Fruit fly (Drosophila melanogaster) whole organism, embryonic: ENCODE data around the gene CG6724.
A peak's percentile ranks its signal among the peaks of the same experiment; 100 is the strongest.

Source experiments
- BEAF-32 ChIP-seq: fragments of 200-800 bp; sonication (Bioruptor generic); optimal IDR thresholded peaks from 3 replicates; lab custom pipeline; 2017; ENCODE audit warnings: missing biosample characterization, missing genetic modification characterization, mild to moderate bottlenecking, moderate library complexity, missing genetic modification reagents
- CG10431 ChIP-seq: fragments of 200-800 bp; sonication (Bioruptor generic); optimal IDR thresholded peaks from 3 replicates; lab custom pipeline; 2018; ENCODE audit warnings: missing biosample characterization, mild to moderate bottlenecking, missing genetic modification characterization
- CG10959 ChIP-seq: fragments of 200-800 bp; sonication (Bioruptor generic); IDR thresholded peaks from 2 replicates; pipeline ENCODE4 v1.3.6; 2022; ENCODE audit warnings: missing biosample characterization, missing genetic modification characterization
- CG12104 ChIP-seq: fragments of 200-800 bp; sonication (Bioruptor generic); optimal IDR thresholded peaks from 3 replicates; lab custom pipeline; 2016; ENCODE audit warnings: missing biosample characterization, missing genetic modification characterization
- CG15696 ChIP-seq: fragments of 200-800 bp; sonication (Bioruptor generic); optimal IDR thresholded peaks from 2 replicates; lab custom pipeline; 2019; ENCODE audit warnings: missing biosample characterization, mild to moderate bottlenecking, missing genetic modification characterization, moderate library complexity
- CG2116 ChIP-seq: fragments of 200-800 bp; sonication (Bioruptor generic); optimal IDR thresholded peaks from 3 replicates; lab custom pipeline; 2018; ENCODE audit warnings: missing biosample characterization, mild to moderate bottlenecking, missing genetic modification characterization
- CG2120 ChIP-seq: fragments of 200-800 bp; sonication (Bioruptor generic); optimal IDR thresholded peaks from 3 replicates; lab custom pipeline; 2016; ENCODE audit warnings: missing biosample characterization, missing genetic modification characterization
- CG2875 ChIP-seq: fragments of 200-800 bp; sonication (Bioruptor generic); optimal IDR thresholded peaks from 2 replicates; lab custom pipeline; 2017; ENCODE audit warnings: missing biosample characterization, mild to moderate bottlenecking, missing genetic modification characterization, missing genetic modification reagents
- CG3065 ChIP-seq: fragments of 200-800 bp; sonication (Bioruptor generic); optimal IDR thresholded peaks from 2 replicates; lab custom pipeline; 2016; ENCODE audit warnings: missing biosample characterization, missing genetic modification characterization
- CG31224 ChIP-seq: fragments of 200-800 bp; sonication (Bioruptor generic); IDR thresholded peaks from 2 replicates; pipeline ENCODE4 v1.3.6; 2022; ENCODE audit warnings: missing biosample characterization, missing genetic modification characterization
- CG31388 ChIP-seq: fragments of 200-800 bp; sonication (Bioruptor generic); optimal IDR thresholded peaks from 2 replicates; lab custom pipeline; 2016; ENCODE audit warnings: missing biosample characterization, missing genetic modification characterization
- CG31441 ChIP-seq: fragments of 200-800 bp; sonication (Bioruptor generic); IDR thresholded peaks from 2 replicates; pipeline ENCODE4 v1.3.6; 2022; ENCODE audit warnings: missing biosample characterization, missing genetic modification characterization
- CG3163 ChIP-seq: fragments of 200-800 bp; sonication (Bioruptor generic); optimal IDR thresholded peaks from 3 replicates; lab custom pipeline; 2016; ENCODE audit warnings: missing biosample characterization, missing genetic modification characterization
- CG33213 ChIP-seq: fragments of 200-800 bp; sonication (Bioruptor generic); optimal IDR thresholded peaks from 3 replicates; lab custom pipeline; 2016; ENCODE audit warnings: missing biosample characterization, missing genetic modification characterization
- CG33557 ChIP-seq: fragments of 200-800 bp; sonication (Bioruptor generic); optimal IDR thresholded peaks from 2 replicates; lab custom pipeline; 2019; ENCODE audit warnings: missing biosample characterization, mild to moderate bottlenecking, missing genetic modification characterization, moderate library complexity
- CG34224 ChIP-seq: fragments of 200-800 bp; sonication (Bioruptor generic); IDR thresholded peaks from 3 replicates; pipeline ENCODE4 v1.3.6; 2022; ENCODE audit warnings: missing biosample characterization, missing genetic modification characterization; ENCODE audit not compliant: partially characterized antibody
- CG4730 ChIP-seq: fragments of 200-800 bp; sonication (Bioruptor generic); IDR thresholded peaks from 2 replicates; pipeline ENCODE4 v1.3.6; 2022; ENCODE audit warnings: missing biosample characterization, missing genetic modification characterization
- CG6272 ChIP-seq: fragments of 200-800 bp; sonication (Bioruptor generic); IDR thresholded peaks from 2 replicates; pipeline ENCODE4 v1.3.6; 2022; ENCODE audit warnings: missing biosample characterization, missing genetic modification characterization
- CG6765 ChIP-seq: fragments of 200-800 bp; sonication (Bioruptor generic); optimal IDR thresholded peaks from 3 replicates; lab custom pipeline; 2017; ENCODE audit warnings: missing biosample characterization, mild to moderate bottlenecking, missing genetic modification characterization
- CG7839 ChIP-seq: fragments of 200-800 bp; sonication (Bioruptor generic); optimal IDR thresholded peaks from 3 replicates; lab custom pipeline; 2018; ENCODE audit warnings: missing biosample characterization, mild to moderate bottlenecking, missing genetic modification characterization, moderate library complexity
- CG9876 ChIP-seq: fragments of 200-800 bp; sonication (Bioruptor generic); optimal IDR thresholded peaks from 2 replicates; lab custom pipeline; 2016; ENCODE audit warnings: missing biosample characterization, missing genetic modification characterization
- Chrac-16 ChIP-seq: fragments of 200-800 bp; sonication (Bioruptor generic); optimal IDR thresholded peaks from 3 replicates; lab custom pipeline; 2016; ENCODE audit warnings: missing biosample characterization, missing genetic modification characterization
- Dad ChIP-seq: fragments of 200-800 bp; sonication (Bioruptor generic); optimal IDR thresholded peaks from 3 replicates; lab custom pipeline; 2016; ENCODE audit warnings: missing biosample characterization, missing genetic modification characterization
- Doc2 ChIP-seq: fragments of 200-800 bp; sonication (Bioruptor generic); IDR thresholded peaks from 2 replicates; pipeline ENCODE4 v1.3.6; 2022; ENCODE audit warnings: missing biosample characterization, missing genetic modification characterization
- Fer3 ChIP-seq: fragments of 200-800 bp; sonication (Bioruptor generic); optimal IDR thresholded peaks from 2 replicates; lab custom pipeline; 2018; ENCODE audit warnings: missing biosample characterization, mild to moderate bottlenecking, missing genetic modification characterization, moderate library complexity
- Hr39 ChIP-seq: fragments of >200 bp; optimal IDR thresholded peaks from 2 replicates; lab custom pipeline; 2017
- Hr78 ChIP-seq, 2 experiments: fragments of 200-800 bp in 1 of 2; fragments of >200 bp in 1 of 2; sonication (Bioruptor generic) in 1 of 2; optimal IDR thresholded peaks; 2 replicates each; lab custom pipeline; 2017 to 2019; ENCODE audit warnings: missing biosample characterization in 2 of 2, missing genetic modification characterization in 2 of 2, mild to moderate bottlenecking in 1 of 2, moderate library complexity in 1 of 2
- Oaz ChIP-seq: fragments of 200-800 bp; sonication (Bioruptor generic); IDR thresholded peaks from 2 replicates; pipeline ENCODE4 v1.3.6; 2022; ENCODE audit warnings: missing biosample characterization, missing genetic modification characterization
- Pdp1 ChIP-seq, 2 experiments: fragments of 200-800 bp; sonication (Bioruptor generic); optimal IDR thresholded peaks; 3 replicates each; lab custom pipeline; 2016; ENCODE audit warnings: missing biosample characterization in 2 of 2, missing genetic modification characterization in 2 of 2, mild to moderate bottlenecking in 1 of 2, moderate library complexity in 1 of 2
- Tbp ChIP-seq: fragments of >200 bp; optimal IDR thresholded peaks from 2 replicates; lab custom pipeline; 2018; ENCODE audit warnings: missing biosample characterization, missing genetic modification characterization
- cas ChIP-seq: fragments of 200-800 bp; sonication (Bioruptor generic); IDR thresholded peaks from 2 replicates; pipeline ENCODE4 v1.3.6; 2022; ENCODE audit warnings: missing biosample characterization, missing genetic modification characterization
- corto ChIP-seq: fragments of 200-800 bp; sonication (Bioruptor generic); optimal IDR thresholded peaks from 2 replicates; lab custom pipeline; 2016; ENCODE audit warnings: missing biosample characterization, mild to moderate bottlenecking, missing genetic modification characterization, moderate library complexity
- da ChIP-seq: fragments of 200-800 bp; sonication (Bioruptor generic); optimal IDR thresholded peaks from 2 replicates; lab custom pipeline; 2016; ENCODE audit warnings: missing biosample characterization, missing genetic modification characterization
- fd3F ChIP-seq: fragments of 200-800 bp; sonication (Bioruptor generic); optimal IDR thresholded peaks from 2 replicates; lab custom pipeline; 2018; ENCODE audit warnings: missing biosample characterization, mild to moderate bottlenecking, missing genetic modification characterization, moderate library complexity
- her ChIP-seq: fragments of 200-800 bp; sonication (Bioruptor generic); optimal IDR thresholded peaks from 2 replicates; lab custom pipeline; 2016; ENCODE audit warnings: missing biosample characterization, missing genetic modification characterization
- lola ChIP-seq, 3 experiments: fragments of >200 bp in 2 of 3; fragments of 200-800 bp in 1 of 3; sonication (Bioruptor generic) in 1 of 3; optimal IDR thresholded peaks; 2 replicates each; lab custom pipeline; 2017 to 2019; ENCODE audit warnings: missing biosample characterization in 3 of 3, missing genetic modification characterization in 3 of 3, mild to moderate bottlenecking in 1 of 3, moderate library complexity in 1 of 3
- mirr ChIP-seq: fragments of 200-800 bp; sonication (Bioruptor generic); optimal IDR thresholded peaks from 3 replicates; lab custom pipeline; 2018; ENCODE audit warnings: missing biosample characterization, mild to moderate bottlenecking, missing genetic modification characterization
- p53 ChIP-seq: fragments of 200-800 bp; sonication (Bioruptor generic); optimal IDR thresholded peaks from 2 replicates; lab custom pipeline; 2016; ENCODE audit warnings: missing biosample characterization, missing genetic modification characterization
- pan ChIP-seq, 4 experiments: fragments of >200 bp in 3 of 4; fragments of 200-800 bp in 1 of 4; sonication (Bioruptor generic) in 1 of 4; optimal IDR thresholded peaks in 3 of 4; IDR thresholded peaks in 1 of 4; 2 replicates each; pipeline versions ENCODE4 v1.3.6 to Lab custom; 2017 to 2022; ENCODE audit warnings: missing biosample characterization in 2 of 4, missing genetic modification characterization in 2 of 4, mixed read lengths in 1 of 4
- pfk ChIP-seq: fragments of 200-800 bp; sonication (Bioruptor generic); optimal IDR thresholded peaks from 2 replicates; lab custom pipeline; 2018; ENCODE audit warnings: missing biosample characterization, mild to moderate bottlenecking, missing genetic modification characterization, moderate library complexity
- pita ChIP-seq: fragments of 200-800 bp; sonication (Bioruptor generic); optimal IDR thresholded peaks from 2 replicates; lab custom pipeline; 2017; ENCODE audit warnings: missing biosample characterization, mild to moderate bottlenecking, missing genetic modification characterization
- row ChIP-seq: fragments of 200-800 bp; sonication (Bioruptor generic); IDR thresholded peaks from 3 replicates; pipeline ENCODE4 v1.3.6; 2022; ENCODE audit warnings: missing biosample characterization, missing genetic modification characterization
- seq ChIP-seq: fragments of 200-800 bp; sonication (Bioruptor generic); IDR thresholded peaks from 2 replicates; pipeline ENCODE4 v1.3.6; 2022; ENCODE audit warnings: missing biosample characterization, missing genetic modification characterization
- sima ChIP-seq: fragments of 200-800 bp; sonication (Bioruptor generic); optimal IDR thresholded peaks from 2 replicates; lab custom pipeline; 2016; ENCODE audit warnings: missing biosample characterization, missing genetic modification characterization
- sna ChIP-seq: fragments of 200-800 bp; sonication (Bioruptor generic); IDR thresholded peaks from 2 replicates; pipeline ENCODE4 v1.3.6; 2022; ENCODE audit warnings: missing biosample characterization, missing genetic modification characterization; ENCODE audit not compliant: partially characterized antibody
- sqz ChIP-seq: fragments of 200-800 bp; sonication (Bioruptor generic); optimal IDR thresholded peaks from 3 replicates; lab custom pipeline; 2018; ENCODE audit warnings: missing biosample characterization, mild to moderate bottlenecking, missing genetic modification characterization
- sug ChIP-seq: fragments of 200-800 bp; optimal IDR thresholded peaks from 2 replicates; lab custom pipeline; 2019; ENCODE audit warnings: missing biosample characterization, mild to moderate bottlenecking, missing genetic modification characterization, moderate library complexity
- tgo ChIP-seq: fragments of 200-800 bp; sonication (Bioruptor generic); IDR thresholded peaks from 3 replicates; pipeline ENCODE4 v1.3.6; 2022; ENCODE audit warnings: missing biosample characterization, missing genetic modification characterization
- tup ChIP-seq: fragments of 200-800 bp; sonication (Bioruptor generic); optimal IDR thresholded peaks from 2 replicates; lab custom pipeline; 2016; ENCODE audit warnings: missing biosample characterization, mild to moderate bottlenecking, missing genetic modification characterization, moderate library complexity
- usp ChIP-seq: fragments of >200 bp; optimal IDR thresholded peaks from 2 replicates; lab custom pipeline; 2017; ENCODE audit warnings: missing biosample characterization, missing genetic modification characterization

CG6724 gene

DNA sequence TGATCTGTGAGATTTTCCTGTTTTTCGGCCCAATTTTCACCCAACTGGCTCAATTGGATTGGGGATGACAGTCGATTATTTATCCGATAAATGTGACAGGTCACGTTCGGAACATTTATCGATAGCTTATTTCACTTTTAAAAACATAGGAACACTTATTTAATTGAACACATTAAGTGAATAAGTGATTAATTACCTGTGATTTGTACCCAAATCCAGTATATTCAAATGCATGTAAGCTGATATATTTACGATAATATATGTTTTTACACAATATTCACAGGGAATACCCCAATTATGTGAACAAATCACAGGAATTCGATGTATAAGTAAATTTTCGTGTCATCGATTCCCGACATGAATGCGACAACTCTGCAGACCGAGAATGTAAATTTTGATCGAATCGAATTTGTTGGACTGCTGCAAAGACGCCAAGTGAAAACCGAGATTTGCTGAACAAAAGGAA, 37.4 kb downstream of the CG6724 start, which contains the start of the genes EMC3 and Dpy-30L1 (continued):
- TF ChIP-seq CG2875 (GFP tag; lab: Kevin White, UChicago) (no peak), row (GFP tag; lab: Robert Waterston, UW) (peak; percentile 90), pan (optimal IDR thresholded peaks at IDR 0.05; lab: Kevin White, UChicago) (no peak), pan (GFP tag; optimal IDR thresholded peaks at IDR 0.05 in 1 of 2, IDR thresholded peaks at IDR 0.05 in 1 of 2) (peak in 1 of 2 experiments; percentile 53), CG34224 (peak; percentile 81), lola (GFP tag; optimal IDR thresholded peaks at IDR 0.05; lab: Kevin White, UChicago) (peak in 1 of 3 experiments; percentile 50), Chrac-16 (GFP tag; lab: Kevin White, UChicago) (peak; percentile 67), CG2120 (GFP tag; lab: Kevin White, UChicago) (peak; percentile 79), Hr39 (lab: Kevin White, UChicago) (no peak), CG10959 (no peak), CG31441 (GFP tag; lab: Robert Waterston, UW) (no peak; the same call in none of the 2 replicates), CG31388 (no peak), sqz (no peak), pita (GFP tag; lab: Kevin White, UChicago) (no peak), CG6765 (GFP tag; lab: Kevin White, UChicago) (peak; percentile 0), fd3F (peak; percentile 26), Doc2 (GFP tag; lab: Robert Waterston, UW) (no peak), Pdp1 (GFP tag; optimal IDR thresholded peaks at IDR 0.05; lab: Kevin White, UChicago) (peak; percentile 24 to 53), p53 (GFP tag; lab: Kevin White, UChicago) (no peak), Oaz (GFP tag; lab: Robert Waterston, UW) (no peak), CG15696 (tag; lab: Kevin White, UChicago) (peak; percentile 41), tup (GFP tag; lab: Kevin White, UChicago) (no peak), corto (no peak), sna (GFP tag; lab: Robert Waterston, UW) (peak; percentile 91), tgo (GFP tag; lab: Robert Waterston, UW) (peak; percentile 31; the same call in 1 of the 3 replicates), Hr78 (GFP tag; optimal IDR thresholded peaks at IDR 0.05; lab: Kevin White, UChicago) (no peak), CG31224 (GFP tag; lab: Robert Waterston, UW) (0 out of 2 replicates have a peak, but pooled peaks have one; percentile 35), Fer3 (tag; lab: Kevin White, UChicago) (peak; percentile 44), CG2116 (GFP tag; lab: Kevin White, UChicago) (peak; percentile 95), CG10431 (GFP tag; lab: Kevin White, UChicago) (no peak), CG12104 (no peak), mirr (GFP tag; lab: Kevin White, UChicago) (no peak), sima (GFP tag; lab: Kevin White, UChicago) (no peak), Dad (GFP tag; lab: Kevin White, UChicago) (peak; percentile 32), CG3065 (GFP tag; lab: Kevin White, UChicago) (no peak), CG9876 (GFP tag; lab: Kevin White, UChicago) (peak; percentile 1), sug (tag; lab: Kevin White, UChicago) (no peak), CG33557 (GFP tag; lab: Kevin White, UChicago) (no peak), usp (GFP tag; lab: Kevin White, UChicago) (no peak), da (GFP tag; lab: Kevin White, UChicago) (peak; percentile 12), seq (GFP tag; lab: Robert Waterston, UW) (no peak), pfk (GFP tag; lab: Kevin White, UChicago) (no peak), CG33213 (GFP tag; lab: Kevin White, UChicago) (peak; percentile 54), CG3163 (GFP tag; lab: Kevin White, UChicago) (peak; percentile 12), her (GFP tag; lab: Kevin White, UChicago) (no peak), Tbp (no peak), CG7839 (tag; lab: Kevin White, UChicago) (no peak), CG4730 (GFP tag; lab: Robert Waterston, UW) (peak; percentile 32; the same call in 1 of the 2 replicates), cas (GFP tag; lab: Robert Waterston, UW) (no peak), CG6272 (GFP tag; lab: Robert Waterston, UW) (0 out of 2 replicates have a peak, but pooled peaks have one; percentile 27), BEAF-32 (GFP tag; lab: Kevin White, UChicago) (peak; percentile 91)
